Worm (Caenorhabditis elegans): Measurements from ENCODE around the gene lin-12.
A peak's percentile ranks its signal among the peaks of the same experiment; 100 is the strongest.

DNA sequence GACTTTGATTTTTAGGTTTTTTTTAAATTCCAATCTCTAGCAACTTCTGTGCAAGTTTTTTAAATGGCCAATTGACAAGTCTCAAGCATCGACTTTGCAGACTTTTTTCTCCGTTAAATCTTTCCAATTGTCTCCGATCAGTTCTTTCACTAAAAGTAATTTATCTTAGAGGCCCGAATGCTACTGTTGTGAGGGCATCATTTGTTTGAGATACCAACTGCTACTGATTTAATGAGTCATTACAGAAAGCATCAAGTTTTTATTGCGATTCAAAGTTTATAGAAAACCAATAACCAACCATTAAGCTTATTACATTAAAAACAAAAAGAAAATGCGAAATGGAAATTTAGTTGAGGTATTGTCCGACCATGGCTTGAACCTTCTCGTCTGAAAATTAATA, 8.9 kb upstream of the lin-12 start:
- TF ChIP-seq ama-1 (optimal IDR thresholded peaks at IDR 0.05) (peak; percentile 44), pha-4 (tag; optimal IDR thresholded peaks at IDR 0.05) (no peak), ceh-22 (tag; optimal IDR thresholded peaks at IDR 0.05) (no peak), unc-55 (GFP tag; optimal IDR thresholded peaks at IDR 0.05) (no peak), mec-3 (tag; optimal IDR thresholded peaks at IDR 0.05; ENCODE audit: borderline replicate concordance) (no peak), lin-11 (tag; optimal IDR thresholded peaks at IDR 0.05) (no peak), ceh-48 (tag; optimal IDR thresholded peaks at IDR 0.05) (no peak), eyg-1 (tag; optimal IDR thresholded peaks at IDR 0.05) (no peak), ceh-24 (tag; optimal IDR thresholded peaks at IDR 0.05) (no peak), che-1 (tag; optimal IDR thresholded peaks at IDR 0.05) (no peak), sox-2 (GFP tag; IDR thresholded peaks at IDR 0.05) (no peak), fax-1 (tag; optimal IDR thresholded peaks at IDR 0.05) (no peak), pag-3 (tag; optimal IDR thresholded peaks at IDR 0.05; ENCODE audit: borderline replicate concordance) (no peak)
